Worm (Caenorhabditis elegans) whole organism, mixed stage, embryonic: ENCODE data around the gene F23H12.3.
"Not testable (repeated sequence)": the region's sequence is repeated elsewhere in the genome, so short reads cannot be mapped to it uniquely, and the experiment has no call there.

ENCODE experiments used
- M03D4.4 ChIP-seq: sonication (generic microtip); optimal IDR thresholded peaks from 2 replicates; lab custom pipeline; 2017; ENCODE audit warnings: mild to moderate bottlenecking, missing genetic modification characterization, missing compliant biosample characterization
- bed-3 ChIP-seq: fragments of 200-800 bp; sonication (Bioruptor generic); optimal IDR thresholded peaks from 3 replicates; lab custom pipeline; 2018; ENCODE audit warnings: mild to moderate bottlenecking, missing genetic modification characterization, moderate library complexity, missing compliant biosample characterization
- ceh-39 ChIP-seq: fragments of 150-350 bp; optimal IDR thresholded peaks from 2 replicates; lab custom pipeline; 2014; ENCODE audit warnings: missing biosample characterization, missing genetic modification characterization
- ceh-83 ChIP-seq: fragments of 200-800 bp; sonication (Bioruptor generic); optimal IDR thresholded peaks from 2 replicates; lab custom pipeline; 2018; ENCODE audit warnings: mild to moderate bottlenecking, missing genetic modification characterization, missing compliant biosample characterization
- ces-1 ChIP-seq: fragments of 150-350 bp; optimal IDR thresholded peaks from 2 replicates; lab custom pipeline; 2014; ENCODE audit warnings: missing biosample characterization, missing genetic modification reagents, missing genetic modification characterization
- cnd-1 ChIP-seq: fragments of 200-800 bp; sonication (Bioruptor generic); optimal IDR thresholded peaks from 2 replicates; lab custom pipeline; 2018; ENCODE audit warnings: mild to moderate bottlenecking, missing genetic modification characterization, missing compliant biosample characterization
- drap-1 ChIP-seq: fragments of 200-800 bp; sonication (Bioruptor generic); optimal IDR thresholded peaks from 3 replicates; lab custom pipeline; 2018; ENCODE audit warnings: mild to moderate bottlenecking, missing genetic modification characterization, missing compliant biosample characterization
- elt-3 ChIP-seq: fragments of 150-350 bp; optimal IDR thresholded peaks from 2 replicates; lab custom pipeline; 2014; ENCODE audit warnings: missing biosample characterization, missing genetic modification characterization
- flh-1 ChIP-seq: fragments of 200-800 bp; sonication (Bioruptor generic); optimal IDR thresholded peaks from 2 replicates; lab custom pipeline; 2018; ENCODE audit warnings: mild to moderate bottlenecking, missing genetic modification characterization, moderate library complexity, missing compliant biosample characterization
- ham-2 ChIP-seq: fragments of 200-800 bp; sonication (Bioruptor generic); optimal IDR thresholded peaks from 2 replicates; lab custom pipeline; 2018; ENCODE audit warnings: mild to moderate bottlenecking, missing genetic modification characterization, missing compliant biosample characterization
- lin-13 ChIP-seq: fragments of 150-350 bp; optimal IDR thresholded peaks from 2 replicates; lab custom pipeline; 2014; ENCODE audit warnings: missing biosample characterization, missing genetic modification characterization
- lin-32 ChIP-seq: fragments of 200-800 bp; sonication (Bioruptor generic); optimal IDR thresholded peaks from 2 replicates; lab custom pipeline; 2018; ENCODE audit warnings: mild to moderate bottlenecking, missing genetic modification characterization, missing compliant biosample characterization
- lsy-2 ChIP-seq: fragments of 150-350 bp; optimal IDR thresholded peaks from 2 replicates; lab custom pipeline; 2014; ENCODE audit warnings: missing biosample characterization, missing genetic modification characterization
- mab-5 ChIP-seq: fragments of 150-350 bp; optimal IDR thresholded peaks from 2 replicates; lab custom pipeline; 2014; ENCODE audit warnings: missing biosample characterization, missing genetic modification characterization
- mep-1 ChIP-seq: fragments of 150-350 bp; optimal IDR thresholded peaks from 2 replicates; lab custom pipeline; 2017; ENCODE audit warnings: missing biosample characterization, missing genetic modification reagents, missing genetic modification characterization, inconsistent platforms
- nhr-2 ChIP-seq: fragments of 150-350 bp; optimal IDR thresholded peaks from 2 replicates; lab custom pipeline; 2014; ENCODE audit warnings: missing biosample characterization, missing genetic modification characterization
- nhr-237 ChIP-seq: fragments of 150-350 bp; optimal IDR thresholded peaks from 2 replicates; lab custom pipeline; 2014; ENCODE audit warnings: missing biosample characterization, missing genetic modification characterization
- nhr-28 ChIP-seq: fragments of 150-350 bp; optimal IDR thresholded peaks from 2 replicates; lab custom pipeline; 2014; ENCODE audit warnings: missing biosample characterization, missing genetic modification characterization
- pha-4 ChIP-seq: fragments of 150-350 bp; optimal IDR thresholded peaks from 2 replicates; lab custom pipeline; 2018; ENCODE audit warnings: missing biosample characterization, missing genetic modification reagents, missing genetic modification characterization
- sem-2 ChIP-seq: fragments of 200-800 bp; sonication (Bioruptor generic); optimal IDR thresholded peaks from 2 replicates; lab custom pipeline; 2018; ENCODE audit warnings: mild to moderate bottlenecking, missing genetic modification characterization, missing compliant biosample characterization
- tbx-8 ChIP-seq: fragments of 200-800 bp; sonication (Bioruptor generic); optimal IDR thresholded peaks from 2 replicates; lab custom pipeline; 2018; ENCODE audit warnings: mild to moderate bottlenecking, missing genetic modification characterization, moderate library complexity, missing compliant biosample characterization
- unc-39 ChIP-seq: fragments of 150-350 bp; optimal IDR thresholded peaks from 2 replicates; lab custom pipeline; 2014; ENCODE audit warnings: missing biosample characterization, missing genetic modification characterization
- zip-8 ChIP-seq: fragments of 150-350 bp; optimal IDR thresholded peaks from 2 replicates; lab custom pipeline; 2014; ENCODE audit warnings: missing biosample characterization, missing genetic modification characterization
- ztf-11 ChIP-seq: fragments of 150-350 bp; optimal IDR thresholded peaks from 2 replicates; lab custom pipeline; 2014; ENCODE audit warnings: missing biosample characterization, missing genetic modification characterization

F23H12.3 gene

DNA sequence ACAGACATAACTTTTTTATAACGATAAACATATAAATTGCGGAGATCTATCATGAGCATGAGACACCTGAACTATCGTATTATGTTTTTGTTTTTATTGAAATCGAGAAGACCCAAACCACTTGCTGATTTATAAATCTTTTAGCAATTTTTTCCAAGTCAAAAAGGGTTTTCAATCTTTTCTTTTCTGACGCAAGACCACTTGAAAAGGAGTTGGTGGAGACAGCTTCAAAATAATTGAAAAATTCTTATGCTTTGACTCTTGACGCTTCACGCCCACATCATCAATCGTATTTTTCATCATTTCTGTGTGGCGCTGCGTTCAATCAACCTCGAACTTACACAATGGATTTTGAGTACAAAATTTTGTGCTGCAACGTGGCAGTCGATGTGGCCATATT lies 26.4 kb downstream of the F23H12.3 start, which contains the start of gene F23H12.7:
Gene F23H12.7, plus strand, starts transcription at position 301 of the 400 bp plus-strand sequence.
- TF ChIP-seq elt-3 (tag; lab: Kevin White, UChicago): no peak
- TF ChIP-seq cnd-1 (tag; lab: Kevin White, UChicago): no peak
- TF ChIP-seq lin-32: no peak
- TF ChIP-seq mep-1 (tag; lab: Kevin White, UChicago): no peak
- no peak for TF ChIP-seq lin-13
- TF ChIP-seq pha-4: no peak
- no peak for TF ChIP-seq lsy-2
- no peak for TF ChIP-seq M03D4.4 (tag; lab: Kevin White, UChicago)
- TF ChIP-seq ztf-11 (tag; lab: Kevin White, UChicago): no peak
- TF ChIP-seq mab-5 (tag; lab: Kevin White, UChicago): no peak

ce11 chrV:12374252-12374651 lies 29.3 kb downstream of the F23H12.3 start, which contains the start of gene F23H12.10:
TSS of gene F23H12.10 (minus strand) at chrV:12374263.
- not testable (repeated sequence) for TF ChIP-seq flh-1 (GFP tag; lab: Kevin White, UChicago); sem-2; ces-1 (GFP tag; lab: Kevin White, UChicago)

ce11 chrV:12377256-12377655 lies 32.3 kb downstream of the F23H12.3 start, which contains the start of gene K01D12.1:
TSS of gene K01D12.1 (plus strand) at chrV:12377556.
- TF ChIP-seq zip-8 (tag; lab: Kevin White, UChicago): no peak
- TF ChIP-seq M03D4.4 (tag; lab: Kevin White, UChicago): no peak
- TF ChIP-seq mep-1 (tag; lab: Kevin White, UChicago): no peak
- no peak for TF ChIP-seq elt-3 (tag; lab: Kevin White, UChicago)
- TF ChIP-seq pha-4: no peak
- TF ChIP-seq nhr-2 (tag; lab: Kevin White, UChicago): no peak
- TF ChIP-seq unc-39 (tag; lab: Kevin White, UChicago): no peak

ce11 chrV:12386154-12386553 lies 41.2 kb downstream of the F23H12.3 start, which contains the start of gene K01D12.15:
TSS of gene K01D12.15 (plus strand) at chrV:12386454.
- no peak for TF ChIP-seq lin-13
- no peak for TF ChIP-seq bed-3
- TF ChIP-seq flh-1 (GFP tag; lab: Kevin White, UChicago): no peak
- no peak for TF ChIP-seq ztf-11 (tag; lab: Kevin White, UChicago)
- no peak for TF ChIP-seq ham-2 (GFP tag; lab: Kevin White, UChicago)
- no peak for TF ChIP-seq ceh-39
- no peak for TF ChIP-seq sem-2
- TF ChIP-seq mep-1 (tag; lab: Kevin White, UChicago): no peak
- no peak for TF ChIP-seq lsy-2
- TF ChIP-seq ceh-83 (GFP tag; lab: Kevin White, UChicago): no peak
- TF ChIP-seq nhr-28 (tag; lab: Kevin White, UChicago): no peak
- no peak for TF ChIP-seq mab-5 (tag; lab: Kevin White, UChicago)
- no peak for TF ChIP-seq M03D4.4 (tag; lab: Kevin White, UChicago)
- no peak for TF ChIP-seq tbx-8 (GFP tag; lab: Kevin White, UChicago)
- no peak for TF ChIP-seq nhr-237 (tag; lab: Kevin White, UChicago)
- no peak for TF ChIP-seq drap-1 (GFP tag; lab: Kevin White, UChicago)
- TF ChIP-seq ces-1 (GFP tag; lab: Kevin White, UChicago): no peak
- TF ChIP-seq unc-39 (tag; lab: Kevin White, UChicago): no peak
- TF ChIP-seq cnd-1 (tag; lab: Kevin White, UChicago): no peak
- TF ChIP-seq zip-8 (tag; lab: Kevin White, UChicago): no peak

ce11 chrV:12395699-12396098 lies 50.8 kb downstream of the F23H12.3 start, which contains the start of gene twk-14:
TSS of gene twk-14 (minus strand) at chrV:12395706.
- TF ChIP-seq unc-39 (tag; lab: Kevin White, UChicago) (no peak), nhr-237 (tag; lab: Kevin White, UChicago) (no peak), ceh-39 (no peak), nhr-2 (tag; lab: Kevin White, UChicago) (no peak), pha-4 (no peak)

ce11 chrV:12397545-12397944 lies 52.6 kb downstream of the F23H12.3 start, which contains the start of gene K01D12.5:
TSS of gene K01D12.5 (plus strand) at chrV:12397845.
- no peak for TF ChIP-seq nhr-28 (tag; lab: Kevin White, UChicago)
